Worm (Caenorhabditis elegans) whole organism, midembryonic: ENCODE measurements around the gene ify-1.

Source experiments
- T22C8.4 ChIP-seq: fragments of 200-800 bp; sonication (Bioruptor generic); IDR thresholded peaks from 2 replicates; pipeline ENCODE4 v1.3.6; 2022; ENCODE audit warnings: missing genetic modification characterization, missing compliant biosample characterization
- cog-1 ChIP-seq: sonication (generic microtip); optimal IDR thresholded peaks from 2 replicates; lab custom pipeline; 2016; ENCODE audit warnings: missing genetic modification characterization, missing compliant biosample characterization
- flt-1 ChIP-seq: fragments of 200-800 bp; sonication (Bioruptor generic); IDR thresholded peaks from 2 replicates; pipeline ENCODE4 v1.3.6; 2022; ENCODE audit warnings: missing genetic modification characterization, missing compliant biosample characterization
- klf-2 ChIP-seq: fragments of 200-800 bp; sonication (Bioruptor generic); conservative IDR thresholded peaks from 2 replicates; pipeline ENCODE4 v1.3.6; 2022; ENCODE audit warnings: missing genetic modification reagents, missing genetic modification characterization, missing compliant biosample characterization
- med-1 ChIP-seq: sonication (generic microtip); optimal IDR thresholded peaks from 2 replicates; lab custom pipeline; 2017; ENCODE audit warnings: missing genetic modification characterization, mild to moderate bottlenecking, missing compliant biosample characterization, antibody characterized with exemption, missing genetic modification reagents; ENCODE audit not compliant: insufficient read depth
- ref-1 ChIP-seq: fragments of 200-800 bp; sonication (Bioruptor generic); conservative IDR thresholded peaks from 2 replicates; pipeline ENCODE4 v1.3.6; 2022; ENCODE audit warnings: missing genetic modification reagents, missing genetic modification characterization, missing compliant biosample characterization
- tab-1 ChIP-seq: fragments of 200-800 bp; sonication (Bioruptor generic); IDR thresholded peaks from 2 replicates; pipeline ENCODE4 v1.3.6; 2022; ENCODE audit warnings: missing genetic modification characterization, missing compliant biosample characterization
- ztf-23 ChIP-seq: fragments of 200-800 bp; sonication (Bioruptor generic); IDR thresholded peaks from 2 replicates; pipeline ENCODE4 v1.3.6; 2022; ENCODE audit warnings: missing genetic modification reagents, missing genetic modification characterization, missing compliant biosample characterization
- ztf-29 ChIP-seq: fragments of 200-800 bp; sonication (Bioruptor generic); IDR thresholded peaks from 2 replicates; pipeline ENCODE4 v1.3.6; 2022; ENCODE audit warnings: missing genetic modification reagents, missing genetic modification characterization, missing compliant biosample characterization

The ify-1 gene

ce11 chrII:5032669-5033068 is 22.3 kb downstream of the ify-1 start:
- TF ChIP-seq T22C8.4 (GFP tag; lab: Robert Waterston, UW): peak; percentile 95
- peak; percentile 97 for TF ChIP-seq tab-1
- TF ChIP-seq ref-1 (GFP tag; lab: Robert Waterston, UW): peak; percentile 93
- TF ChIP-seq klf-2 (GFP tag; lab: Robert Waterston, UW): peak; percentile 89
- peak; percentile 95 for TF ChIP-seq cog-1 (tag; lab: Kevin White, UChicago)
- peak; percentile 99 for TF ChIP-seq ztf-29
- TF ChIP-seq med-1 (GFP tag; lab: Kevin White, UChicago): peak; percentile 74
- peak; percentile 93 for TF ChIP-seq ztf-23 (GFP tag; lab: Robert Waterston, UW)
- TF ChIP-seq flt-1 (GFP tag; lab: Robert Waterston, UW): peak; percentile 97

ce11 chrII:5031612-5032011 is 23.4 kb downstream of the ify-1 start, which contains the start of gene wdr-83:
wdr-83 (minus strand) TSS chrII:5031712.
- TF ChIP-seq ztf-29 (no peak), cog-1 (tag; lab: Kevin White, UChicago) (no peak), T22C8.4 (GFP tag; lab: Robert Waterston, UW) (no peak), flt-1 (GFP tag; lab: Robert Waterston, UW) (no peak), ref-1 (GFP tag; lab: Robert Waterston, UW) (no peak), klf-2 (GFP tag; lab: Robert Waterston, UW) (no peak), med-1 (GFP tag; lab: Kevin White, UChicago) (no peak), tab-1 (no peak), ztf-23 (GFP tag; lab: Robert Waterston, UW) (no peak)

- no peak for TF ChIP-seq ref-1 (GFP tag; lab: Robert Waterston, UW)
- no peak for TF ChIP-seq med-1 (GFP tag; lab: Kevin White, UChicago)
- TF ChIP-seq cog-1 (tag; lab: Kevin White, UChicago): no peak
- TF ChIP-seq flt-1 (GFP tag; lab: Robert Waterston, UW): no peak
- no peak for TF ChIP-seq tab-1
- TF ChIP-seq klf-2 (GFP tag; lab: Robert Waterston, UW): no peak
- TF ChIP-seq ztf-23 (GFP tag; lab: Robert Waterston, UW): no peak
These were observed 27.0 kb downstream of the ify-1 start for ce11 chrII:5027952-5028351.

ce11 chrII:5022381-5022855 is 32.6 kb downstream of the ify-1 start, which contains the start of the genes nsy-1 and F59A6.13:
nsy-1 (plus strand) TSS chrII:5022757.
F59A6.13 (plus strand) TSS chrII:5022805.
- TF ChIP-seq med-1 (GFP tag; lab: Kevin White, UChicago) (no peak), ztf-23 (GFP tag; lab: Robert Waterston, UW) (no peak), T22C8.4 (GFP tag; lab: Robert Waterston, UW) (no peak), ref-1 (GFP tag; lab: Robert Waterston, UW) (no peak), flt-1 (GFP tag; lab: Robert Waterston, UW) (no peak), cog-1 (tag; lab: Kevin White, UChicago) (no peak), tab-1 (no peak), ztf-29 (no peak), klf-2 (GFP tag; lab: Robert Waterston, UW) (no peak)

- TF ChIP-seq T22C8.4 (GFP tag; lab: Robert Waterston, UW) (no peak), ztf-23 (GFP tag; lab: Robert Waterston, UW) (no peak), tab-1 (no peak), flt-1 (GFP tag; lab: Robert Waterston, UW) (no peak), klf-2 (GFP tag; lab: Robert Waterston, UW) (no peak), cog-1 (tag; lab: Kevin White, UChicago) (no peak), ref-1 (GFP tag; lab: Robert Waterston, UW) (no peak), ztf-29 (no peak), med-1 (GFP tag; lab: Kevin White, UChicago) (no peak)
These were observed 33.5 kb downstream of the ify-1 start for ce11 chrII:5021518-5021917.

- no peak for TF ChIP-seq T22C8.4 (GFP tag; lab: Robert Waterston, UW)
- TF ChIP-seq tab-1: no peak
- no peak for TF ChIP-seq ztf-23 (GFP tag; lab: Robert Waterston, UW)
- TF ChIP-seq cog-1 (tag; lab: Kevin White, UChicago): no peak
- no peak for TF ChIP-seq flt-1 (GFP tag; lab: Robert Waterston, UW)
- TF ChIP-seq med-1 (GFP tag; lab: Kevin White, UChicago): no peak
- no peak for TF ChIP-seq ref-1 (GFP tag; lab: Robert Waterston, UW)
- TF ChIP-seq klf-2 (GFP tag; lab: Robert Waterston, UW): no peak
- no peak for TF ChIP-seq ztf-29
These were observed 34.4 kb downstream of the ify-1 start for ce11 chrII:5020513-5021081.

- TF ChIP-seq T22C8.4 (GFP tag; lab: Robert Waterston, UW): no peak
These were observed 35.4 kb downstream of the ify-1 start for ce11 chrII:5019389-5020108.

ce11 chrII:5018578-5018977 is 36.4 kb downstream of the ify-1 start:
- TF ChIP-seq flt-1 (GFP tag; lab: Robert Waterston, UW) (no peak), med-1 (GFP tag; lab: Kevin White, UChicago) (no peak), klf-2 (GFP tag; lab: Robert Waterston, UW) (no peak), ref-1 (GFP tag; lab: Robert Waterston, UW) (no peak), tab-1 (no peak), ztf-23 (GFP tag; lab: Robert Waterston, UW) (no peak)

ce11 chrII:5016977-5017585 is 37.9 kb downstream of the ify-1 start:
- TF ChIP-seq ztf-29 (0 out of 2 replicates have a peak, but pooled peaks have one; percentile 19), T22C8.4 (GFP tag; lab: Robert Waterston, UW) (no peak), ztf-23 (GFP tag; lab: Robert Waterston, UW) (no peak), cog-1 (tag; lab: Kevin White, UChicago) (no peak), ref-1 (GFP tag; lab: Robert Waterston, UW) (no peak), tab-1 (no peak)
